Worm (Caenorhabditis elegans) whole organism, dauer: ENCODE data around the gene C02E7.10.

Experiments used
- unc-62 ChIP-seq: sonication (generic microtip); optimal IDR thresholded peaks from 2 replicates; lab custom pipeline; 2017; ENCODE audit warnings: missing biosample characterization, missing genetic modification reagents, missing genetic modification characterization

C02E7.10 gene

ce11 chrV:4932814-4933213 is at the start of gene C02E7.10:
C02E7.10 (minus strand) TSS chrV:4933045.
- TF ChIP-seq unc-62 (GFP tag; lab: Kevin White, UChicago) = no peak

- TF ChIP-seq unc-62 (GFP tag; lab: Kevin White, UChicago) = no peak
Measured at ce11 chrV:4980873-4981272, 48.0 kb upstream of the C02E7.10 start, which contains the start of gene srsx-12. srsx-12 (minus strand) TSS chrV:4980973.

- TF ChIP-seq unc-62 (GFP tag; lab: Kevin White, UChicago) = no peak
Measured at ce11 chrV:4980094-4980493, 47.2 kb upstream of the C02E7.10 start.

- no peak for TF ChIP-seq unc-62 (GFP tag; lab: Kevin White, UChicago)
Measured at ce11 chrV:4979060-4979459, 46.2 kb upstream of the C02E7.10 start, which contains the start of gene srsx-11. srsx-11 (minus strand) TSS chrV:4979160.

DNA sequence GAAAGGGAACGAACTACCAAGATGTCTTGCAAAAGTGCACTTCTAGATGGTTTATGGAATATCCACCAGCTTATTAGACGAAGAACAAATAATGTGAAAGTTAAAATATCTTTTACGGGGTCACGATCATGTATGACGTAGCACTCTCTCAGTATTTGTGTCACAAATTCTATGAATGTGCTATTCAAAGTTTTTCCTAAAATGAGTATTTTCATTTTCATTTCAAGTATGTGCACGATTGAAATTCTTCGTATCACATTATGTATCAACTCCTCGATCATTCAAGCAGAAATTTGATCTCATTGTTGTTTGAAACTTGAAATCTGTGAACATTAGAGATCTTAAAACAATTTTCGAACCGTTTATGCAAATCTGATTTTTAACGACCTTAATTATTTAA is 44.7 kb upstream of the C02E7.10 start:
- TF ChIP-seq unc-62 (GFP tag; lab: Kevin White, UChicago) = no peak

ce11 chrV:4975140-4975539 is 42.3 kb upstream of the C02E7.10 start, which contains the start of gene F26G5.1:
F26G5.1 (plus strand) TSS chrV:4975478.
- TF ChIP-seq unc-62 (GFP tag; lab: Kevin White, UChicago) = no peak

DNA sequence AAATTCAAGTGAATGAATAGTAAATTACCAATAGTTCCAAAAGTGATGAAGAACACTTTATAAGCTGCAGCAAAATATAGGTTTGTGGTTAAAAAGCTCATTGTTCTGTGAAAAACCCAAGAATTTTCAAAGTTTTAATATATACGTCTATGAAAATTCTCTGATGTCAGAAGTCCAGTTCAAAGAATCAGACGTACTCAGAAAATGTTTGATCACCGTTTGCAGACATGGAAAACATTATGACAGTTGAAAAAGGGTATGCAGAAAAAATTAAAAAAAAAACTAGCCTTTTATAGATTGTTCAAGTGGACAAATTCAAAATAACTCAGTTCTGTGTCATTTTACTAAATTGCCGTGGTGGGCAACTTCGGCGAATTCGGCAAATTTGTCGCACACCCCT is 41.8 kb upstream of the C02E7.10 start, which contains the start of gene srsx-10:
srsx-10 (minus strand) TSS at position 101 of the 400 bp plus-strand sequence.
- no peak for TF ChIP-seq unc-62 (GFP tag; lab: Kevin White, UChicago)

- TF ChIP-seq unc-62 (GFP tag; lab: Kevin White, UChicago) = no peak
Measured at ce11 chrV:4972943-4973342, 40.1 kb upstream of the C02E7.10 start, which contains the start of gene srsx-9. srsx-9 (minus strand) TSS chrV:4973043.

DNA sequence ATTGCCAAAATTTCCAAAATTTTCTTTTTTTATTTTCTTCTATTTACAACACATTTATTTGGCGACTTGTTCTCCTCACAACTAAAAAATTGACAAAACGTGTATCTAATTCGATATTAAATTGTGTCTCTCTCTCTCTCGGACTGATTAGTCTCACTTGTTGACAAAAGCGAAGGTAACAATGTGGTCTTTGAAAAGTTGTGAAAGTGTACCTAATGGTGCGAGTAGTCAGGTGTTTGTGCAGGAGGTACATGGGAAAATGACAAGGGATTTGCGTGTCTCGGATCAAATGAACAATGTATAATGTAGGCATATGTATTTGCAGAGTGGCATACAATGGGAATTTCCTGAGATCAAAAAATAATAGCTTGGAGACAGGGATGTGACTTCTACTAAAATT is 36.7 kb upstream of the C02E7.10 start:
- TF ChIP-seq unc-62 (GFP tag; lab: Kevin White, UChicago) = no peak

ce11 chrV:4968775-4969174 is 35.9 kb upstream of the C02E7.10 start:
- TF ChIP-seq unc-62 (GFP tag; lab: Kevin White, UChicago) = no peak

ce11 chrV:4967238-4967637 is 34.4 kb upstream of the C02E7.10 start:
- no peak for TF ChIP-seq unc-62 (GFP tag; lab: Kevin White, UChicago)

DNA sequence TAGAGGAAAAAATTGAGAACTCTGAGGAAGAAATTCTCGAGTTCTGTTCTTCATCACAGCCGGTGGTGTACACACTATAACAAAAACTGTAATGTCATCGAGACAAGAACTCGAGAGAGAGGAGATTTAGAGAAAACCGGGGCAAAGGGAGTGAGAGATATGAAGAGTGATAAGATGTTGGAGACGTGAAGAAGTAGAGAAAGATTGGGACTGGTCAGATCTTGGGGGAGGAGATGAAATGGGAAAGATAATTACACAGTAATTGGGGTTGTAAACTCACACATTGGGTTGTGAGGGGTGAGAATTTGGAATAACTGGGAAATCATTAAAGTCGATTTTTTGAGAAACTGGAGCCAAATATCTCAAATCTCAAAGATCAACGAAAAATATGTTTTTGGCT is 32.9 kb upstream of the C02E7.10 start:
- TF ChIP-seq unc-62 (GFP tag; lab: Kevin White, UChicago) = no peak

- TF ChIP-seq unc-62 (GFP tag; lab: Kevin White, UChicago) = no peak
Measured at ce11 chrV:4964671-4965420, 32.0 kb upstream of the C02E7.10 start.

- no peak for TF ChIP-seq unc-62 (GFP tag; lab: Kevin White, UChicago)
Measured at ce11 chrV:4964020-4964635, 31.3 kb upstream of the C02E7.10 start.

- no peak for TF ChIP-seq unc-62 (GFP tag; lab: Kevin White, UChicago)
Measured at ce11 chrV:4963606-4964005, 30.8 kb upstream of the C02E7.10 start.

DNA sequence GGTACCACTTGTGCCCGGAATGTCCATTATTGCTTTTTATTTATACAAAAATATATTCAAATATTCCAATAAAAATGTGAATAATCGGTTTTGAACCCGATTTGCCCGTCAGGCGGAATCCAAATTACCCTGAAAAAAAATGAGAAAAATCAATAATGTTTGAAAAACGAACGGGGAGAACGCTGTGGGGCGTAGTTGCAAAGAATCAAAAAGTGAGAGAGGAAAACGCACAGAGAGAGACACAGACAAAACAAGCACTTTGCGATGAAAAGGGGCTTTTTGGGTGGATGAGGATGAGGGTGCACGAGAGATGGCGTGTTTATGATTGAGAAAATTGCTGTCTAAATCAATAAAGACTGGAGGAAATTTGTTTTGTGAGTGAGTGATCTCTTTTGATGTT is 30.1 kb upstream of the C02E7.10 start, which contains the start of gene tam-1:
tam-1 (minus strand) TSS at position 135 of the 400 bp plus-strand sequence.
- no peak for TF ChIP-seq unc-62 (GFP tag; lab: Kevin White, UChicago)
